5 fruit fly cellular contexts compared by ENCODE assay signal in genomic region chr2L:19140984-19141262, dm6.
TF ChIP-seq lines count a peak whose summit lies in the region.

No protein-coding gene starts in this region.

- TF ChIP-seq CTCF in whole organism, embryonic (GFP tag; optimal IDR thresholded peaks at IDR 0.05; lab: Kevin White, UChicago) = no peak

TF ChIP-seq in whole organism, adult, 20 proteins besides CTCF, POLR2A, EP300 and RAD21:
- TF ChIP-seq Mnt (GFP tag; optimal IDR thresholded peaks at IDR 0.05; lab: Kevin White, UChicago) (no peak), CG7045 (GFP tag; optimal IDR thresholded peaks at IDR 0.05; lab: Kevin White, UChicago) (no peak), pad (GFP tag; optimal IDR thresholded peaks at IDR 0.05; lab: Kevin White, UChicago) (peak; percentile 17), bab1 (GFP tag; optimal IDR thresholded peaks at IDR 0.05; lab: Kevin White, UChicago) (peak; percentile 54), CG14711 (tag; optimal IDR thresholded peaks at IDR 0.05; lab: Kevin White, UChicago) (peak; percentile 34), CG7101 (tag; optimal IDR thresholded peaks at IDR 0.05; lab: Kevin White, UChicago) (peak; percentile 16), Hr96 (GFP tag; optimal IDR thresholded peaks at IDR 0.05; lab: Kevin White, UChicago) (peak; percentile 33)

TF ChIP-seq in whole organism, embryonic, 481 proteins besides CTCF, POLR2A, EP300 and RAD21 (continues in another document):
- TF ChIP-seq CG31224 (GFP tag; IDR thresholded peaks at IDR 0.05; lab: Robert Waterston, UW) (0 out of 2 replicates have a peak, but pooled peaks have one; percentile 14), CG2889 (GFP tag; IDR thresholded peaks at IDR 0.05; lab: Robert Waterston, UW) (no peak), CG7786 (GFP tag; optimal IDR thresholded peaks at IDR 0.05; lab: Kevin White, UChicago) (peak; percentile 10), dpn (GFP tag; optimal IDR thresholded peaks at IDR 0.05; lab: Kevin White, UChicago) (peak in 1 of 2 experiments; percentile 0), prd (optimal IDR thresholded peaks at IDR 0.05; lab: Kevin White, UChicago) (no peak), prd (GFP tag; IDR thresholded peaks at IDR 0.05; lab: Robert Waterston, UW) (peak; percentile 42; the same call in 2 of the 3 replicates), stwl (tag; optimal IDR thresholded peaks at IDR 0.05; lab: Kevin White, UChicago) (no peak), gcm (GFP tag; optimal IDR thresholded peaks at IDR 0.05; lab: Kevin White, UChicago) (no peak), eve (GFP tag; optimal IDR thresholded peaks at IDR 0.05; lab: Kevin White, UChicago) (peak in 1 of 2 experiments; percentile 47), Rfx (GFP tag; IDR thresholded peaks at IDR 0.05; lab: Robert Waterston, UW) (peak; percentile 65), twi (tag; optimal IDR thresholded peaks at IDR 0.05; lab: Kevin White, UChicago) (no peak), Dbx (GFP tag; IDR thresholded peaks at IDR 0.05; lab: Robert Waterston, UW) (peak; percentile 73; the same call in 2 of the 3 replicates), CG17385 (GFP tag; optimal IDR thresholded peaks at IDR 0.05; lab: Kevin White, UChicago) (peak; percentile 15), CG10209 (GFP tag; optimal IDR thresholded peaks at IDR 0.05; lab: Kevin White, UChicago) (peak; percentile 11), CG6813 (GFP tag; optimal IDR thresholded peaks at IDR 0.05; lab: Kevin White, UChicago) (peak; percentile 26), org-1 (GFP tag; optimal IDR thresholded peaks at IDR 0.05; lab: Kevin White, UChicago) (peak; percentile 4), CG17359 (tag; optimal IDR thresholded peaks at IDR 0.05; lab: Kevin White, UChicago) (peak; percentile 15), pb (GFP tag; optimal IDR thresholded peaks at IDR 0.05; lab: Kevin White, UChicago) (no peak), en (GFP tag; optimal IDR thresholded peaks at IDR 0.05; lab: Kevin White, UChicago) (no peak), CG2712 (tag; optimal IDR thresholded peaks at IDR 0.05; lab: Kevin White, UChicago) (peak; percentile 27), ro (GFP tag; IDR thresholded peaks at IDR 0.05; lab: Robert Waterston, UW) (no peak)

TF ChIP-seq in whole organism, prepupa, 60 proteins besides CTCF, POLR2A, EP300 and RAD21 (continues in another document):
- TF ChIP-seq Ets96B (tag; optimal IDR thresholded peaks at IDR 0.05; lab: Kevin White, UChicago) = no peak
- peak; percentile 38 for TF ChIP-seq CG3919 (GFP tag; optimal IDR thresholded peaks at IDR 0.05; lab: Kevin White, UChicago)
- TF ChIP-seq pdm3 (GFP tag; optimal IDR thresholded peaks at IDR 0.05; lab: Kevin White, UChicago) = peak; percentile 44
- TF ChIP-seq CG8119 (GFP tag; IDR thresholded peaks at IDR 0.05; lab: Robert Waterston, UW) = 0 out of 3 replicates have a peak, but pooled peaks have one; percentile 39
- no peak for TF ChIP-seq Sox15 (GFP tag; optimal IDR thresholded peaks at IDR 0.05; lab: Kevin White, UChicago)
- TF ChIP-seq CG10631 (GFP tag; optimal IDR thresholded peaks at IDR 0.05; lab: Kevin White, UChicago) = peak; percentile 46
- TF ChIP-seq lz (GFP tag; optimal IDR thresholded peaks at IDR 0.05; lab: Kevin White, UChicago) = peak; percentile 38
- peak; percentile 60 for TF ChIP-seq Sox14 (GFP tag; optimal IDR thresholded peaks at IDR 0.05; lab: Kevin White, UChicago)
- TF ChIP-seq esn (GFP tag; optimal IDR thresholded peaks at IDR 0.05; lab: Kevin White, UChicago) = peak; percentile 46
- peak; percentile 58 for TF ChIP-seq cyc (GFP tag; optimal IDR thresholded peaks at IDR 0.05; lab: Kevin White, UChicago)
- TF ChIP-seq Sox102F (GFP tag; optimal IDR thresholded peaks at IDR 0.05; lab: Kevin White, UChicago) = peak; percentile 35
- TF ChIP-seq dsx (GFP tag; optimal IDR thresholded peaks at IDR 0.05; lab: Kevin White, UChicago; ENCODE audit: poor library complexity, severe bottlenecking) = peak; percentile 3
- TF ChIP-seq Ets21C (GFP tag; optimal IDR thresholded peaks at IDR 0.05; lab: Kevin White, UChicago) = peak; percentile 42
- TF ChIP-seq CG6276 (GFP tag; optimal IDR thresholded peaks at IDR 0.05; lab: Kevin White, UChicago) = peak; percentile 45
- TF ChIP-seq Hr4 (GFP tag; optimal IDR thresholded peaks at IDR 0.05; lab: Kevin White, UChicago) = peak; percentile 54
- TF ChIP-seq svp (GFP tag; lab: Kevin White, UChicago) = peak; percentile 70
- peak; percentile 24 for TF ChIP-seq Smox (GFP tag; optimal IDR thresholded peaks at IDR 0.05; lab: Kevin White, UChicago)
- peak; percentile 48 for TF ChIP-seq acj6 (GFP tag; optimal IDR thresholded peaks at IDR 0.05; lab: Kevin White, UChicago)
- peak; percentile 34 for TF ChIP-seq topi (GFP tag; optimal IDR thresholded peaks at IDR 0.05; lab: Kevin White, UChicago)
- peak; percentile 13 for TF ChIP-seq CG34406 (GFP tag; optimal IDR thresholded peaks at IDR 0.05; lab: Kevin White, UChicago)
- TF ChIP-seq CG6854 (GFP tag; optimal IDR thresholded peaks at IDR 0.05; lab: Kevin White, UChicago) = no peak

TF ChIP-seq in whole organism, pupa, 21 proteins besides CTCF, POLR2A, EP300 and RAD21:
- TF ChIP-seq CG8301 (tag; optimal IDR thresholded peaks at IDR 0.05; lab: Kevin White, UChicago) (peak; percentile 61), CG8159 (tag; optimal IDR thresholded peaks at IDR 0.05; lab: Kevin White, UChicago) (peak; percentile 17), CG34367 (tag; optimal IDR thresholded peaks at IDR 0.05; lab: Kevin White, UChicago) (peak; percentile 13), EcR (GFP tag; optimal IDR thresholded peaks at IDR 0.05; lab: Kevin White, UChicago) (no peak), CG14655 (GFP tag; optimal IDR thresholded peaks at IDR 0.05; lab: Kevin White, UChicago) (peak; percentile 48), CG15710 (tag; optimal IDR thresholded peaks at IDR 0.05; lab: Kevin White, UChicago) (peak; percentile 5), CG17806 (tag; optimal IDR thresholded peaks at IDR 0.05; lab: Kevin White, UChicago) (peak; percentile 25), Pif1A (GFP tag; optimal IDR thresholded peaks at IDR 0.05; lab: Kevin White, UChicago) (peak; percentile 49), fd96Ca (GFP tag; IDR thresholded peaks at IDR 0.05; lab: Robert Waterston, UW) (peak; percentile 72), CG32121 (GFP tag; IDR thresholded peaks at IDR 0.05; lab: Robert Waterston, UW) (peak; percentile 29; the same call in 1 of the 2 replicates), D1 (tag; optimal IDR thresholded peaks at IDR 0.05; lab: Kevin White, UChicago) (no peak), CG4496 (GFP tag; IDR thresholded peaks at IDR 0.05; lab: Robert Waterston, UW) (no peak; the same call in 2 of the 3 replicates), Pif1B (GFP tag; optimal IDR thresholded peaks at IDR 0.05; lab: Kevin White, UChicago) (peak; percentile 17), rn (GFP tag; IDR thresholded peaks at IDR 0.05; lab: Robert Waterston, UW) (no peak)

TF ChIP-seq in whole organism, wandering third instar larva, 38 proteins besides CTCF, POLR2A, EP300 and RAD21 (continues in another document):
- TF ChIP-seq Dfd (GFP tag; optimal IDR thresholded peaks at IDR 0.05; lab: Kevin White, UChicago) = no peak
- no peak for TF ChIP-seq woc (GFP tag; optimal IDR thresholded peaks at IDR 0.05; lab: Kevin White, UChicago)
- no peak for TF ChIP-seq Hr83 (GFP tag; optimal IDR thresholded peaks at IDR 0.05; lab: Kevin White, UChicago; ENCODE audit: poor library complexity, severe bottlenecking)
- peak; percentile 39 for TF ChIP-seq HLH106 (tag; optimal IDR thresholded peaks at IDR 0.05; lab: Kevin White, UChicago)
- no peak for TF ChIP-seq Dif (GFP tag; optimal IDR thresholded peaks at IDR 0.05; lab: Kevin White, UChicago; ENCODE audit: partially characterized antibody)
- peak; percentile 36 for TF ChIP-seq br (GFP tag; optimal IDR thresholded peaks at IDR 0.05; lab: Kevin White, UChicago)
- TF ChIP-seq CG9705 (GFP tag; optimal IDR thresholded peaks at IDR 0.05; lab: Kevin White, UChicago) = no peak
- peak; percentile 15 for TF ChIP-seq OdsH (GFP tag; optimal IDR thresholded peaks at IDR 0.05; lab: Kevin White, UChicago)
- TF ChIP-seq jim (GFP tag; optimal IDR thresholded peaks at IDR 0.05; lab: Kevin White, UChicago) = no peak
- TF ChIP-seq psq (GFP tag; optimal IDR thresholded peaks at IDR 0.05; lab: Kevin White, UChicago) = no peak
- TF ChIP-seq dl (GFP tag; optimal IDR thresholded peaks at IDR 0.05; lab: Kevin White, UChicago; ENCODE audit: insufficient read depth in 1 of 2, partially characterized antibody in 2 of 2) = no peak
- TF ChIP-seq CG32264 (GFP tag; optimal IDR thresholded peaks at IDR 0.05; lab: Kevin White, UChicago) = no peak
- TF ChIP-seq brk (GFP tag; optimal IDR thresholded peaks at IDR 0.05; lab: Kevin White, UChicago) = no peak
- no peak for TF ChIP-seq Myc (optimal IDR thresholded peaks at IDR 0.05; lab: Kevin White, UChicago)
- TF ChIP-seq Abd-B (GFP tag; optimal IDR thresholded peaks at IDR 0.05; lab: Kevin White, UChicago) = no peak
- no peak for TF ChIP-seq tai (GFP tag; optimal IDR thresholded peaks at IDR 0.05; lab: Kevin White, UChicago)
- no peak for TF ChIP-seq foxo (GFP tag; optimal IDR thresholded peaks at IDR 0.05; lab: Kevin White, UChicago)
- TF ChIP-seq fru (GFP tag; optimal IDR thresholded peaks at IDR 0.05; lab: Kevin White, UChicago) = peak; percentile 24
- no peak for TF ChIP-seq GATAd (GFP tag; optimal IDR thresholded peaks at IDR 0.05; lab: Kevin White, UChicago)
- TF ChIP-seq ey (GFP tag; optimal IDR thresholded peaks at IDR 0.05; lab: Kevin White, UChicago) = peak; percentile 47
- TF ChIP-seq h (GFP tag; optimal IDR thresholded peaks at IDR 0.05; lab: Kevin White, UChicago) = peak; percentile 61
- no peak for TF ChIP-seq usp (GFP tag; optimal IDR thresholded peaks at IDR 0.05; lab: Kevin White, UChicago)
- no peak for TF ChIP-seq N (GFP tag; optimal IDR thresholded peaks at IDR 0.05; lab: Kevin White, UChicago)
- no peak for TF ChIP-seq Vsx2 (GFP tag; optimal IDR thresholded peaks at IDR 0.05; lab: Kevin White, UChicago; ENCODE audit: partially characterized antibody)
- no peak for TF ChIP-seq pan (optimal IDR thresholded peaks at IDR 0.05; lab: Kevin White, UChicago)
- TF ChIP-seq Jra (GFP tag; optimal IDR thresholded peaks at IDR 0.05; lab: Kevin White, UChicago) = no peak
- no peak for TF ChIP-seq Mio (GFP tag; optimal IDR thresholded peaks at IDR 0.05; lab: Kevin White, UChicago)
- TF ChIP-seq lola (GFP tag; optimal IDR thresholded peaks at IDR 0.05; lab: Kevin White, UChicago) = no peak
- TF ChIP-seq sv (GFP tag; optimal IDR thresholded peaks at IDR 0.05; lab: Kevin White, UChicago) = peak; percentile 48
- TF ChIP-seq Hnf4 (GFP tag; optimal IDR thresholded peaks at IDR 0.05; lab: Kevin White, UChicago) = no peak
- no peak for TF ChIP-seq Rel (GFP tag; optimal IDR thresholded peaks at IDR 0.05; lab: Kevin White, UChicago)
- TF ChIP-seq Rel (tag; optimal IDR thresholded peaks at IDR 0.05; lab: Kevin White, UChicago) = no peak
- no peak for TF ChIP-seq dsf (GFP tag; optimal IDR thresholded peaks at IDR 0.05; lab: Kevin White, UChicago; ENCODE audit: borderline replicate concordance)
- no peak for TF ChIP-seq sage (GFP tag; optimal IDR thresholded peaks at IDR 0.05; lab: Kevin White, UChicago)
- no peak for TF ChIP-seq Sp1 (GFP tag; optimal IDR thresholded peaks at IDR 0.05; lab: Kevin White, UChicago)
